Worm (Caenorhabditis elegans) whole organism, L3 larva: Measurements from ENCODE around the gene hpl-2.
A peak's percentile ranks its signal among the peaks of the same experiment; 100 is the strongest.

Source experiments
- R02D3.7 ChIP-seq: fragments of 150-350 bp; optimal IDR thresholded peaks from 2 replicates; lab custom pipeline; 2014; ENCODE audit warnings: missing biosample characterization, missing genetic modification characterization
- aly-2 ChIP-seq: fragments of 150-350 bp; optimal IDR thresholded peaks from 2 replicates; lab custom pipeline; 2014; ENCODE audit warnings: missing biosample characterization, missing genetic modification characterization
- ama-1 ChIP-seq: fragments of 150-350 bp; optimal IDR thresholded peaks from 2 replicates; lab custom pipeline; 2018
- ceh-28 ChIP-seq: fragments of 150-350 bp; optimal IDR thresholded peaks from 2 replicates; lab custom pipeline; 2014; ENCODE audit warnings: missing biosample characterization, missing genetic modification reagents, missing genetic modification characterization
- ceh-82 ChIP-seq: fragments of 150-350 bp; optimal IDR thresholded peaks from 2 replicates; lab custom pipeline; 2014; ENCODE audit warnings: missing biosample characterization, missing genetic modification characterization
- ceh-9 ChIP-seq: sonication (generic microtip); optimal IDR thresholded peaks from 2 replicates; lab custom pipeline; 2018; ENCODE audit warnings: missing biosample characterization, missing genetic modification characterization
- daf-12 ChIP-seq: fragments of 150-350 bp; optimal IDR thresholded peaks from 2 replicates; lab custom pipeline; 2014; ENCODE audit warnings: missing biosample characterization, missing genetic modification reagents, missing genetic modification characterization
- egl-27 ChIP-seq: sonication (generic microtip); optimal IDR thresholded peaks from 4 replicates; lab custom pipeline; 2017; ENCODE audit warnings: missing biosample characterization, missing genetic modification reagents, missing genetic modification characterization
- egl-5 ChIP-seq: fragments of 150-350 bp; optimal IDR thresholded peaks from 2 replicates; lab custom pipeline; 2017; ENCODE audit warnings: missing biosample characterization, missing genetic modification reagents, missing genetic modification characterization, inconsistent platforms
- elt-1 ChIP-seq: fragments of 150-350 bp; optimal IDR thresholded peaks from 2 replicates; lab custom pipeline; 2014; ENCODE audit warnings: missing biosample characterization, missing genetic modification characterization
- elt-2 ChIP-seq: sonication (generic microtip); optimal IDR thresholded peaks from 2 replicates; lab custom pipeline; 2016; ENCODE audit warnings: missing genetic modification reagents, mild to moderate bottlenecking, missing genetic modification characterization, missing compliant biosample characterization
- elt-3 ChIP-seq, 3 experiments: fragments of 150-350 bp in 1 of 3; sonication (generic microtip) in 2 of 3; optimal IDR thresholded peaks; 2 replicates in 2 of 3; 4 replicates in 1 of 3; lab custom pipeline; 2014 to 2017; ENCODE audit warnings: missing biosample characterization in 3 of 3, missing genetic modification characterization in 3 of 3
- fkh-10 ChIP-seq: sonication (generic microtip); optimal IDR thresholded peaks from 2 replicates; lab custom pipeline; 2017; ENCODE audit warnings: missing biosample characterization, missing genetic modification reagents, missing genetic modification characterization
- fkh-2 ChIP-seq: fragments of 150-350 bp; optimal IDR thresholded peaks from 2 replicates; lab custom pipeline; 2014; ENCODE audit warnings: missing biosample characterization, missing genetic modification reagents, missing genetic modification characterization
- fos-1 ChIP-seq: fragments of 150-350 bp; optimal IDR thresholded peaks from 2 replicates; lab custom pipeline; 2014; ENCODE audit warnings: missing biosample characterization, missing genetic modification characterization
- jun-1 ChIP-seq: fragments of 150-350 bp; optimal IDR thresholded peaks from 2 replicates; lab custom pipeline; 2014; ENCODE audit warnings: missing biosample characterization, missing genetic modification reagents, missing genetic modification characterization
- lin-15B ChIP-seq: fragments of 150-350 bp; optimal IDR thresholded peaks from 2 replicates; lab custom pipeline; 2014; ENCODE audit warnings: missing biosample characterization, missing genetic modification characterization
- lin-39 ChIP-seq: fragments of 150-350 bp; optimal IDR thresholded peaks from 2 replicates; lab custom pipeline; 2018; ENCODE audit warnings: missing biosample characterization, missing genetic modification reagents, missing genetic modification characterization
- lsy-12 ChIP-seq: sonication (generic microtip); optimal IDR thresholded peaks from 2 replicates; lab custom pipeline; 2016; ENCODE audit warnings: mild to moderate bottlenecking, missing genetic modification characterization, missing compliant biosample characterization
- mdl-1 ChIP-seq: fragments of 150-350 bp; optimal IDR thresholded peaks from 2 replicates; lab custom pipeline; 2014; ENCODE audit warnings: missing biosample characterization, missing genetic modification characterization
- nfya-1 ChIP-seq: sonication (generic microtip); optimal IDR thresholded peaks from 2 replicates; lab custom pipeline; 2017; ENCODE audit warnings: missing genetic modification characterization, mild to moderate bottlenecking, missing compliant biosample characterization, antibody characterized with exemption, moderate library complexity; ENCODE audit not compliant: insufficient read depth
- nhr-11 ChIP-seq: fragments of 150-350 bp; optimal IDR thresholded peaks from 2 replicates; lab custom pipeline; 2014; ENCODE audit warnings: missing biosample characterization, missing genetic modification characterization
- nhr-12 ChIP-seq: fragments of 150-350 bp; optimal IDR thresholded peaks from 2 replicates; lab custom pipeline; 2014; ENCODE audit warnings: missing biosample characterization, missing genetic modification characterization
- nhr-23 ChIP-seq: fragments of 150-350 bp; optimal IDR thresholded peaks from 2 replicates; lab custom pipeline; 2014; ENCODE audit warnings: missing biosample characterization, missing genetic modification reagents, missing genetic modification characterization
- nhr-25 ChIP-seq: sonication (generic microtip); optimal IDR thresholded peaks from 2 replicates; lab custom pipeline; 2017; ENCODE audit warnings: missing biosample characterization, missing genetic modification characterization
- nhr-28 ChIP-seq: fragments of 150-350 bp; optimal IDR thresholded peaks from 2 replicates; lab custom pipeline; 2014; ENCODE audit warnings: missing biosample characterization, missing genetic modification characterization
- nhr-43 ChIP-seq: sonication (generic microtip); optimal IDR thresholded peaks from 2 replicates; lab custom pipeline; 2016; ENCODE audit warnings: mild to moderate bottlenecking, missing genetic modification characterization, missing compliant biosample characterization; ENCODE audit not compliant: poor library complexity, severe bottlenecking
- nhr-67 ChIP-seq: fragments of 150-350 bp; optimal IDR thresholded peaks from 2 replicates; lab custom pipeline; 2014; ENCODE audit warnings: missing biosample characterization, missing genetic modification characterization
- nhr-76 ChIP-seq: fragments of 150-350 bp; sonication (generic microtip); optimal IDR thresholded peaks from 5 replicates; lab custom pipeline; 2014; ENCODE audit warnings: missing biosample characterization, missing genetic modification characterization
- nhr-77 ChIP-seq: fragments of 150-350 bp; optimal IDR thresholded peaks from 2 replicates; lab custom pipeline; 2014; ENCODE audit warnings: missing biosample characterization, missing genetic modification characterization
- pha-4 ChIP-seq: fragments of 150-350 bp; optimal IDR thresholded peaks from 2 replicates; lab custom pipeline; 2014; ENCODE audit warnings: missing biosample characterization, missing genetic modification reagents, missing genetic modification characterization
- pqm-1 ChIP-seq: fragments of 150-350 bp; optimal IDR thresholded peaks from 2 replicates; lab custom pipeline; 2017; ENCODE audit warnings: missing biosample characterization, missing genetic modification characterization, inconsistent platforms
- skn-1 ChIP-seq: fragments of 150-350 bp; optimal IDR thresholded peaks from 2 replicates; lab custom pipeline; 2014; ENCODE audit warnings: missing biosample characterization, missing genetic modification characterization
- unc-39 ChIP-seq: sonication (generic microtip); optimal IDR thresholded peaks from 4 replicates; lab custom pipeline; 2017; ENCODE audit warnings: missing biosample characterization, missing genetic modification characterization
- ztf-11 ChIP-seq: fragments of 150-350 bp; optimal IDR thresholded peaks from 2 replicates; lab custom pipeline; 2014; ENCODE audit warnings: missing biosample characterization, missing genetic modification characterization
- ztf-4 ChIP-seq: fragments of 150-350 bp; optimal IDR thresholded peaks from 2 replicates; lab custom pipeline; 2014; ENCODE audit warnings: missing biosample characterization, missing genetic modification characterization

hpl-2 gene

ce11 chrIII:10714541-10714940 is 40.8 kb downstream of the hpl-2 start:
- TF ChIP-seq nhr-28 (tag; lab: Kevin White, UChicago): no peak
- TF ChIP-seq ceh-9: no peak
- no peak for TF ChIP-seq fkh-10 (GFP tag; lab: Kevin White, UChicago)
- TF ChIP-seq egl-27 (tag; lab: Kevin White, UChicago): no peak
- TF ChIP-seq aly-2: no peak
- peak; percentile 33 for TF ChIP-seq ama-1 (lab: Kevin White, UChicago)
- TF ChIP-seq, all 47 proteins: peak for 1

ce11 chrIII:10711192-10711673 is 44.1 kb downstream of the hpl-2 start, which contains the start of gene W09D10.5:
Gene W09D10.5, minus strand, starts transcription at chrIII:10711536.
- TF ChIP-seq pqm-1 (tag; lab: Kevin White, UChicago) (peak; percentile 29), elt-3 (tag; optimal IDR thresholded peaks at IDR 0.05; lab: Kevin White, UChicago) (no peak), aly-2 (no peak), lin-15B (no peak), elt-1 (tag; lab: Kevin White, UChicago) (no peak), nhr-43 (tag; lab: Kevin White, UChicago) (peak; percentile 47), jun-1 (no peak), pha-4 (tag; lab: Kevin White, UChicago) (peak; percentile 49), elt-2 (peak; percentile 47), nhr-25 (tag; lab: Kevin White, UChicago) (no peak), egl-5 (tag; lab: Kevin White, UChicago) (no peak), skn-1 (tag; lab: Kevin White, UChicago) (no peak), R02D3.7 (no peak), nhr-23 (tag; lab: Kevin White, UChicago) (peak; percentile 72), ama-1 (lab: Kevin White, UChicago) (peak; percentile 90), ceh-28 (tag; lab: Kevin White, UChicago) (peak; percentile 55), lsy-12 (tag; lab: Kevin White, UChicago) (peak; percentile 68), ceh-9 (no peak), ztf-4 (tag; lab: Kevin White, UChicago) (peak; percentile 43), fos-1 (no peak)

- TF ChIP-seq fkh-2 (tag; lab: Kevin White, UChicago): no peak
- TF ChIP-seq lin-39 (tag; lab: Kevin White, UChicago): no peak
- no peak for TF ChIP-seq nhr-11 (tag; lab: Kevin White, UChicago)
- TF ChIP-seq ztf-4 (tag; lab: Kevin White, UChicago): no peak
These were observed 45.7 kb downstream of the hpl-2 start for ce11 chrIII:10709676-10710075.

ce11 chrIII:10708484-10708883 is 46.8 kb downstream of the hpl-2 start:
- TF ChIP-seq ztf-11 (tag; lab: Kevin White, UChicago) (no peak), nhr-67 (tag; lab: Kevin White, UChicago) (no peak), lsy-12 (tag; lab: Kevin White, UChicago) (no peak), nfya-1 (no peak), jun-1 (no peak), mdl-1 (no peak), daf-12 (tag; lab: Kevin White, UChicago) (no peak), aly-2 (no peak), unc-39 (tag; lab: Kevin White, UChicago) (no peak), skn-1 (tag; lab: Kevin White, UChicago) (no peak), nhr-28 (tag; lab: Kevin White, UChicago) (no peak), ztf-4 (tag; lab: Kevin White, UChicago) (no peak), ceh-82 (tag; lab: Kevin White, UChicago) (no peak), fkh-2 (tag; lab: Kevin White, UChicago) (no peak), nhr-11 (tag; lab: Kevin White, UChicago) (no peak)

ce11 chrIII:10707461-10707860 is 47.9 kb downstream of the hpl-2 start, which contains the start of gene mrpl-12:
Gene mrpl-12, plus strand, starts transcription at chrIII:10707761.
- no peak for TF ChIP-seq nhr-12
- TF ChIP-seq unc-39 (tag; lab: Kevin White, UChicago): no peak
- no peak for TF ChIP-seq pha-4 (tag; lab: Kevin White, UChicago)
- no peak for TF ChIP-seq lin-15B
- no peak for TF ChIP-seq skn-1 (tag; lab: Kevin White, UChicago)
- no peak for TF ChIP-seq ztf-11 (tag; lab: Kevin White, UChicago)
- TF ChIP-seq ceh-28 (tag; lab: Kevin White, UChicago): no peak
- TF ChIP-seq lin-39 (tag; lab: Kevin White, UChicago): no peak
- TF ChIP-seq R02D3.7: no peak
- no peak for TF ChIP-seq mdl-1
- TF ChIP-seq nhr-76 (tag; lab: Kevin White, UChicago): no peak
- no peak for TF ChIP-seq elt-2
- TF ChIP-seq aly-2: no peak
- no peak for TF ChIP-seq fos-1
- no peak for TF ChIP-seq nhr-28 (tag; lab: Kevin White, UChicago)
- TF ChIP-seq nhr-25 (tag; lab: Kevin White, UChicago): no peak
- no peak for TF ChIP-seq elt-3 (tag; optimal IDR thresholded peaks at IDR 0.05; lab: Kevin White, UChicago)
- no peak for TF ChIP-seq nhr-23 (tag; lab: Kevin White, UChicago)
- TF ChIP-seq nhr-77: no peak
